Fruit fly (Drosophila melanogaster) S2 (cell line): ENCODE results near the gene dunk.

ENCODE experiments used
- CG8478 ChIP-seq: fragments of >200 bp; optimal IDR thresholded peaks from 2 replicates; lab custom pipeline; 2018
- CTCF ChIP-seq, 2 experiments: fragments of >200 bp; optimal IDR thresholded peaks; 2 replicates each; lab custom pipeline; 2018

Gene dunk

DNA sequence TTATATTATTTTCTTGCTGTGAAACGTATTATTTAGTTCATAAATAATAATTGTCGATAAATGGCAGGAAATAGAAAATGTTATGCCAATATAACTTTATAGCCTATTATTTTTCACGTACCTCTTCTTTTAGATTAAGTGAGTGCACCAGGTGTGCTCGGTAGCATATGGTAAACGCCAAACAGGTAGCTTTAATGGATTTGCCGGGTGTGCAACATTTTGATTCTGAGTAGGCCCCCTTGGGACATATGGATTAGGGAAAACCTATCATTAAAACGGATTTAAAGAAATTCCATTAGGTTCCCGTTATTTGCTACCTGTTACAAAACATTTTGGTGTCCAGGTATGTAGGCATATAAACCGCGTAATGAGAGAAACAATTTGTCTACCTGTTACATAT is at the start of gene dunk:
dunk (plus strand) TSS at position 301 of the 400 bp plus-strand sequence.
- no peak for TF ChIP-seq CTCF (optimal IDR thresholded peaks at IDR 0.05; lab: Kevin White, UChicago)
- no peak for TF ChIP-seq CG8478 (lab: Kevin White, UChicago)

DNA sequence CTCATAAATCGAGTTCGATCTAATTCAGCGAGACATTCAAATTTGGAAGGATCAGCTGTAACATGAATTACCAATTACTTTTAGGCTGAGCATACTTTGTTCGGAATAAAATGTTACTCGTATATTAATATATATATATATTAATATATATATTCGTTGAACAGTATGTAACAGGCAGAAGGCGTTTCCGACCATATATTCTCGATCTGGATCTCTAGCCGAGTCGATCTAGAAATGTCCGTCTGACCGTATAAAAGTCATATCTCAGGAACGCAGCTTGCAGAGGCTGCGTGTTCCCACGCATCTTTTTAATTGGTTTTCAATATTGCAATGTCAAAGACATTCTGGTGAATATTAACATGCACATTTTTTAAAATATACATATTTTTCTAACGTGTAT is 47.1 kb upstream of the dunk start, which contains the start of gene tplus3b:
tplus3b (minus strand) TSS at position 101 of the 400 bp plus-strand sequence.
- TF ChIP-seq CTCF (optimal IDR thresholded peaks at IDR 0.05; lab: Kevin White, UChicago): no peak
- no peak for TF ChIP-seq CG8478 (lab: Kevin White, UChicago)

dm6 chr2L:22105412-22105811 is 46.0 kb upstream of the dunk start, which contains the start of gene CG15219:
Gene CG15219, minus strand, starts transcription at chr2L:22105512.
- TF ChIP-seq CG8478 (lab: Kevin White, UChicago) (no peak), CTCF (optimal IDR thresholded peaks at IDR 0.05; lab: Kevin White, UChicago) (no peak)

- TF ChIP-seq CG8478 (lab: Kevin White, UChicago) (no peak), CTCF (optimal IDR thresholded peaks at IDR 0.05; lab: Kevin White, UChicago) (no peak)
Observed at dm6 chr2L:22107204-22107603, 44.2 kb upstream of the dunk start, which contains the start of gene CG10834. Gene CG10834, minus strand, starts transcription at chr2L:22107304.

DNA sequence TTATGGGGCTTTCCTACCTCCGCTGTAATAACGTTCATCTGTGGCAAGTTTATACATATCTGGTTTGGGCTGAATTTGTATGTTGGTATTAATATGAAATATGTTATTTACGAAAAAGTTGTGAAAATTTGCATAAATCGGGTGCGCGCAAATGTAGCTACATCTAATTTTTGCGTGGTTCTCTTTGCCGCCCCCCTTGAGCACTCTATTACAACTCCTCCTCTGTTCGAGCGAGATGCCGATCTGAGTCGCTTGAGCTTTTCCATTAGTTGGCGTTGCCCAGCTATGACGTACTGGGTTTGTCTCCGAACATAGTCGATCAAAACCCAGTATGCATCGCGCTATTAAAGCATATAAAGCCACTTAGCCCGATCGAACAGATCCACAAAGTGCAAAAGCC is 42.8 kb upstream of the dunk start, which contains the start of gene CG6675:
CG6675 (plus strand) TSS at position 301 of the 400 bp plus-strand sequence.
- no peak for TF ChIP-seq CG8478 (lab: Kevin White, UChicago)
- TF ChIP-seq CTCF (optimal IDR thresholded peaks at IDR 0.05; lab: Kevin White, UChicago): no peak

- no peak for TF ChIP-seq CG8478 (lab: Kevin White, UChicago)
- no peak for TF ChIP-seq CTCF (optimal IDR thresholded peaks at IDR 0.05; lab: Kevin White, UChicago)
Observed at dm6 chr2L:22120871-22121388, 30.5 kb upstream of the dunk start, which contains the start of gene CG3651. Gene CG3651, plus strand, starts transcription at chr2L:22121338.

- no peak for TF ChIP-seq CTCF (optimal IDR thresholded peaks at IDR 0.05; lab: Kevin White, UChicago)
- TF ChIP-seq CG8478 (lab: Kevin White, UChicago): no peak
Observed at dm6 chr2L:22121651-22122165, 29.7 kb upstream of the dunk start.

DNA sequence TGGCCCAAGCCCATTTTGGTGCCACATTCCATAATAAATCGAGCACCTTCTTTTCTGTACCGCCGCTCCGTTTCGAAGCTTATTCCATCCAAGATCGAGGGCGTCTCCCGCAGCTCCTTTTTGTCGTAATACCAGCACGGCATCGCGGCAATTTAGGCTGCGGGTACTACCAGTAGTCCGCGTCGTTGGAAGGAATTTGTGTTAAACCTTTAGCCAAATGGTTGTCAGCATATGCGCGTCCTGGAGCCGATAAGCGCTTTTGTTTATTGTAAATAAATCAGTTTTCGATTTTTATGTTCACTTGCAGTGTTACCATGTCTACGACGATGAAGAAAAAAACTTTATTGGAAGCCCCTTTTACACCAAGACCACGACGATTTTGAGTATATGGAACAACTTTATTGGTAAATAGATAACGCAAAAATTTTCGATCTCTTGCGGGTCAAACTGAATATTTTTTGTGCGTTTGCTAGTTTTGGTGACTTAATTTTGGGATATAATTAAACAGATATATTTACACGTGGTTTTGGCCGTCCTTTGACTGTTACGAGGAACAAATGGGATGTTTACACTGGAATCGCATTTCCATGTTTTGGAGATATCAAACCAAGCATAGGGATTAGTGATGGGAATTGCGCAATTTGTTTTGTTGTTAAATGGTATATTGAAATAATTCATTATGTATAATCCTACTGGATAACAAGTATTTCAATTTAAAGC is 21.7 kb upstream of the dunk start, which contains the start of gene CycK:
CycK (minus strand) TSS at position 562 of the 720 bp plus-strand sequence.
- no peak for TF ChIP-seq CTCF (optimal IDR thresholded peaks at IDR 0.05; lab: Kevin White, UChicago)
- no peak for TF ChIP-seq CG8478 (lab: Kevin White, UChicago)

dm6 chr2L:22131171-22131675 is 20.2 kb upstream of the dunk start, which contains the start of gene CG42748:
Gene CG42748, plus strand, starts transcription at chr2L:22131221.
- no peak for TF ChIP-seq CG8478 (lab: Kevin White, UChicago)
- no peak for TF ChIP-seq CTCF (optimal IDR thresholded peaks at IDR 0.05; lab: Kevin White, UChicago)

DNA sequence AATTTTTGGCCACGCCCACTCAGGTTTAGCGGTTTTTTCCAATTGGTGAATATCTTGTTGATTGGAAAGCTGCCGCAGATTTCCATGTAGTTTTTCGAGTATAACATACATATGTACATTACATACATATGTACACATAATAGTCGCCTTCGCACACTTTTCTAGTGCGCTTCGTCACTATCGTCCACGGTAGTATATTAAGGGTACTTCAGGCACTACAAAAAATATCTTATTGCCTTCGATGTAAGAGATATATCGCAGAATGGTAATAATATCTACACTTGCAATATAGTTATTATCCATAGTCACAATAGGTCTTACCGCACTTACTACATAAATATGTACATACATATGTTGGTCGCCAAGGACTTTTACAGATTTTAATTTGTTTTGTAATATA is 18.4 kb upstream of the dunk start:
- TF ChIP-seq CG8478 (lab: Kevin White, UChicago) (no peak), CTCF (optimal IDR thresholded peaks at IDR 0.05; lab: Kevin White, UChicago) (no peak)

DNA sequence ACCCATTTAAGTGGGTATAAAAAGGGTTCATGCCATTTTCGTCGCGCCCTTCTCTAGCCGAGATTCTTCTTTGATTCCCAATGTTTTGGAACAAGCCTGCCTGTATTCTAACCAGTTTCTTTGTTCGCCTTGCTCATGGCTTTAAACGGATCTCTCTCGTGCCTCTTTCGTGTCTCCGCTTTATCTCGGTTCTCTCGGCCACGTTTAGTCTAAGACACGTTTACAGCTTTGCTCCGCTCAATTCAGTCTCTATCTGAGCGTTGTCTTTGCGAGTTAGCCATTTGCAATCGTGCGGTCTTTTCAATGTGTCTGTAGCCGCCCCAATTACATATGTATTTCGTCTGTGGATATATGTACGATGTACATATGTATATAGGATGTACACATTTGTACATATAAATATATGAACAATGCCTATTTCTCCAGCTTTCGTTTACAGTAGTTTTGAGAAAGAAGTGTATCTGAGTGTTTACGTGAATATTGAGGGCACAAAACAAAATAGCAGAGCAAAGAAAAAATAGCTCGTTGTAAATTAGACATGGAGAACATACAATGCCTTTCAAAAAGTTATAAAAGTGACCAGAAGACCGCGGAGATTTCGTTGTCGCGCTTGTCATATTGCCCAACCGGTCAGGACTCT is 17.2 kb upstream of the dunk start:
- no peak for TF ChIP-seq CG8478 (lab: Kevin White, UChicago)
- no peak for TF ChIP-seq CTCF (optimal IDR thresholded peaks at IDR 0.05; lab: Kevin White, UChicago)

dm6 chr2L:22139354-22139753 is 12.1 kb upstream of the dunk start:
- no peak for TF ChIP-seq CTCF (optimal IDR thresholded peaks at IDR 0.05; lab: Kevin White, UChicago)
- no peak for TF ChIP-seq CG8478 (lab: Kevin White, UChicago)

dm6 chr2L:22139960-22140359 is 11.5 kb upstream of the dunk start:
- TF ChIP-seq CTCF (optimal IDR thresholded peaks at IDR 0.05; lab: Kevin White, UChicago) (no peak), CG8478 (lab: Kevin White, UChicago) (no peak)

DNA sequence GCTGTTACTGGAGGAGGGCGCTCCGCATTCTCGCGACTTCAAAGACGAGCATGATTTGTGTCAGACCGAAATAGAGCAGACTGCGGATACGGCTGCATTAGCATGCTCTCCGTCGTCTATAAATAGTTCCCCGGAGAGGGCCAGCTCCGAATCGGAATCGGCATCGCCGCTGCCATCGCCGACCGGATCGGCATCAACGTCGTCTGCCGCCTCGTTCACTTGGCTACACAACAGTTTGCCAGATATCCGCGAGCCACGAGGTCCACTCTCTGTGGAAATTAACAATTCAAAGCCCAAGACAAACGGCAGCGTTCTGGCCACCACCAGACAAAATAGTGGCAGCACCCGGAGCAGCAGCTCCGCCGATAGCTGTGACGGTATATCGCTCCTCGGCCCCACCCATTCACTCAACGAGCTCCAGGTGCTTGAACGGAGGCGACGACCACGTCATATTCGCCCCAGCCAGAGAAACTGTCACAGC is 8.7 kb upstream of the dunk start:
- TF ChIP-seq CTCF (optimal IDR thresholded peaks at IDR 0.05; lab: Kevin White, UChicago): no peak
